Fruit fly (Drosophila melanogaster): ENCODE results near the gene ATPsynE.

The ATPsynE gene

dm6 chr3R:14331474-14331873 is 4.7 kb downstream of the ATPsynE start:
- TF ChIP-seq Crg-1 (GFP tag; optimal IDR thresholded peaks at IDR 0.05): no peak
- no peak for TF ChIP-seq CG11617 (GFP tag; optimal IDR thresholded peaks at IDR 0.05)
- TF ChIP-seq CG14711 (tag; optimal IDR thresholded peaks at IDR 0.05): no peak
- no peak for TF ChIP-seq CG7101 (tag; optimal IDR thresholded peaks at IDR 0.05)
- TF ChIP-seq CG1620 (GFP tag; optimal IDR thresholded peaks at IDR 0.05): no peak
- no peak for TF ChIP-seq tj (GFP tag; optimal IDR thresholded peaks at IDR 0.05)
- TF ChIP-seq bab1 (GFP tag; optimal IDR thresholded peaks at IDR 0.05): no peak
- no peak for TF ChIP-seq pad (GFP tag; optimal IDR thresholded peaks at IDR 0.05)
- no peak for TF ChIP-seq CG5204 (GFP tag; optimal IDR thresholded peaks at IDR 0.05)
- TF ChIP-seq CG12768 (GFP tag; optimal IDR thresholded peaks at IDR 0.05): no peak
- TF ChIP-seq cic (GFP tag; optimal IDR thresholded peaks at IDR 0.05): no peak
- no peak for TF ChIP-seq ovo (GFP tag; optimal IDR thresholded peaks at IDR 0.05)
- no peak for TF ChIP-seq Mnt (GFP tag; optimal IDR thresholded peaks at IDR 0.05)
- no peak for TF ChIP-seq Hr96 (GFP tag; optimal IDR thresholded peaks at IDR 0.05)
- TF ChIP-seq CG33017 (tag; optimal IDR thresholded peaks at IDR 0.05): no peak
- TF ChIP-seq CG7045 (GFP tag; optimal IDR thresholded peaks at IDR 0.05): no peak

dm6 chr3R:14332735-14333134 is 6.0 kb downstream of the ATPsynE start:
- TF ChIP-seq Crg-1 (GFP tag; optimal IDR thresholded peaks at IDR 0.05): no peak
- TF ChIP-seq CG12768 (GFP tag; optimal IDR thresholded peaks at IDR 0.05): no peak
- no peak for TF ChIP-seq CG11617 (GFP tag; optimal IDR thresholded peaks at IDR 0.05)
- no peak for TF ChIP-seq tj (GFP tag; optimal IDR thresholded peaks at IDR 0.05)
- TF ChIP-seq Clk (GFP tag; optimal IDR thresholded peaks at IDR 0.05): no peak

- no peak for TF ChIP-seq toe (GFP tag; optimal IDR thresholded peaks at IDR 0.05)
- no peak for TF ChIP-seq CG5204 (GFP tag; optimal IDR thresholded peaks at IDR 0.05)
- TF ChIP-seq tj (GFP tag; optimal IDR thresholded peaks at IDR 0.05): peak; percentile 49
Observed at dm6 chr3R:14335504-14335903, 8.8 kb downstream of the ATPsynE start.

DNA sequence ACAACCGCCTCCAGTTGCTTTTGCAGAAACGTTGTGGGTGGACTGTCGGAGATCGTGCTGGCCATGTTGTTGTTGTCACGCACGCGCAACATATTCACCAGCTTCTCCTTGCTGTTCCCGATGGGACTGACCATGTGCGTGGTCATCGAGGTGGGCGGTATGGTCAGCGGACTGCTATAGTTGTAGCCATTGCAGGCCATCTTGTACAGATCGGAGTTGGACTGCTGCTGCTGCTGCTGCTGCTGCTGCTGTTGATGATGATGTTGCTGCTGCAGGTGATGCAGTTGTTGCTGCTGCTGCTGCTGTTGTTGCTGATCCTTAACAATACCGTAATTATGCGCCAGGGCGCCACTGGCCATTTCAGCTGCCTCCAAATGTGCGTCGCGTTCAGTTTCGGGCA is 18.0 kb downstream of the ATPsynE start:
- TF ChIP-seq tj (GFP tag; optimal IDR thresholded peaks at IDR 0.05): no peak
- no peak for TF ChIP-seq CG1620 (GFP tag; optimal IDR thresholded peaks at IDR 0.05)
- TF ChIP-seq Clk (GFP tag; optimal IDR thresholded peaks at IDR 0.05): no peak
- TF ChIP-seq CG7045 (GFP tag; optimal IDR thresholded peaks at IDR 0.05): no peak
- TF ChIP-seq CG14711 (tag; optimal IDR thresholded peaks at IDR 0.05): no peak
- TF ChIP-seq kay (GFP tag; ENCODE audit: borderline replicate concordance): no peak
- no peak for TF ChIP-seq ovo (GFP tag; optimal IDR thresholded peaks at IDR 0.05)
- no peak for TF ChIP-seq Hr96 (GFP tag; optimal IDR thresholded peaks at IDR 0.05)
- no peak for TF ChIP-seq CG7101 (tag; optimal IDR thresholded peaks at IDR 0.05)
- TF ChIP-seq bab1 (GFP tag; optimal IDR thresholded peaks at IDR 0.05): no peak
- TF ChIP-seq CG11617 (GFP tag; optimal IDR thresholded peaks at IDR 0.05): no peak
- TF ChIP-seq CG5204 (GFP tag; optimal IDR thresholded peaks at IDR 0.05): no peak
- TF ChIP-seq cnc (optimal IDR thresholded peaks at IDR 0.05): no peak
- TF ChIP-seq toe (GFP tag; optimal IDR thresholded peaks at IDR 0.05): no peak

DNA sequence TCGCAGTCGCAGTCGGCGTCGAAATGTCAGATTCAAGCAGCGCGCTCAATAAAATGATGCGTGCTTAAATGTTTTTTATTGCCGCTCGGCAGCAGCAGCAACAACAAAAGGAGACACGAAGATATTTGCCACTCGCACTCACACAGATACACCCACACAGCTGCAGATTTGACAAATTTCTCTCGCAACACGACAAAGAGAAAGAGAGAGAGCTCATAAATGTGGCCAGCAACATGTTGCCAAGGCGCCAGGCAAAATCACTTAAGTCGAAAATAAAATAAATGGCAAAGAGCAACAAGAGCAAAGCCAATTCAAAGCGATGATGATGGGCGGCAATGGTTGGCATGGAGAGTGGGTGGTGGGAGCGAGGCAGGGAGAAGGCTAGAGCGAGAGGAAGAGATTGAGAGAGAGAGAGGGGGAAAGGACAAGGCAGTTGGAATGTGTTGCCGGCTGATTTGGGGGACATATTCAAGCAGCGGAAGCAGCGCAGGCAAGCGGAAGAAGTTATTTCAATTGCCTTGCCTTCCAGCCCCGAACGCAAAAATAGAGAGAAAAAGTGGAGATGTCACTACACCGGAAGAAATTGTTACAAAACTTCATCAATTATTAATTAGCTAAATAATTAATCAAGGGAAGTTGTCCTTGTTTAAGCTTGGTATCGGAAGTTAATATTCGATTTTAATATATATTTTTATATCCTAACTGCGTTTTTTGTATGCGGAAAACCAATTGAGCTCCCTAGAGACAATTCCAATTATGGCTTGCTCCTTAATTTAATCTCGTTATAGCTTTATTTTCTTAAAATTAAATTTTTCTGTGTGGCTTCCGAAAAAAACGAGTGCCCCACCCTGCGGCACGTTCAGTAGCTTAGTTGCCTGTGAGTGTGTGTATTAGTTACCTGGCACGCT is 20.3 kb downstream of the ATPsynE start:
- TF ChIP-seq toe (GFP tag; optimal IDR thresholded peaks at IDR 0.05) (no peak), kay (GFP tag; ENCODE audit: borderline replicate concordance) (peak; percentile 46), bab1 (GFP tag; optimal IDR thresholded peaks at IDR 0.05) (peak; percentile 3), Crg-1 (GFP tag; optimal IDR thresholded peaks at IDR 0.05) (no peak), tj (GFP tag; optimal IDR thresholded peaks at IDR 0.05) (peak; percentile 27)

dm6 chr3R:14348480-14348879 is 21.7 kb downstream of the ATPsynE start:
- no peak for TF ChIP-seq cic (GFP tag; optimal IDR thresholded peaks at IDR 0.05)
- TF ChIP-seq kay (GFP tag; ENCODE audit: borderline replicate concordance): peak; percentile 3
- TF ChIP-seq Mnt (GFP tag; optimal IDR thresholded peaks at IDR 0.05): no peak
- no peak for TF ChIP-seq CG7101 (tag; optimal IDR thresholded peaks at IDR 0.05)

- TF ChIP-seq CG12768 (GFP tag; optimal IDR thresholded peaks at IDR 0.05) (no peak), tj (GFP tag; optimal IDR thresholded peaks at IDR 0.05) (no peak), toe (GFP tag; optimal IDR thresholded peaks at IDR 0.05) (no peak), CG33017 (tag; optimal IDR thresholded peaks at IDR 0.05) (no peak), pad (GFP tag; optimal IDR thresholded peaks at IDR 0.05) (no peak), CG5204 (GFP tag; optimal IDR thresholded peaks at IDR 0.05) (no peak), kay (GFP tag; ENCODE audit: borderline replicate concordance) (no peak), bab1 (GFP tag; optimal IDR thresholded peaks at IDR 0.05) (no peak), CG11617 (GFP tag; optimal IDR thresholded peaks at IDR 0.05) (no peak), cic (GFP tag; optimal IDR thresholded peaks at IDR 0.05) (no peak), CG14711 (tag; optimal IDR thresholded peaks at IDR 0.05) (no peak), Mnt (GFP tag; optimal IDR thresholded peaks at IDR 0.05) (no peak), Hr96 (GFP tag; optimal IDR thresholded peaks at IDR 0.05) (no peak), ovo (GFP tag; optimal IDR thresholded peaks at IDR 0.05) (no peak), CG7101 (tag; optimal IDR thresholded peaks at IDR 0.05) (no peak), cnc (optimal IDR thresholded peaks at IDR 0.05) (no peak), CG7045 (GFP tag; optimal IDR thresholded peaks at IDR 0.05) (no peak), Crg-1 (GFP tag; optimal IDR thresholded peaks at IDR 0.05) (no peak)
Observed at dm6 chr3R:14351418-14351817, 24.7 kb downstream of the ATPsynE start.

Measured in whole organism, adult.